Worm (Caenorhabditis elegans): Measurements from ENCODE around the gene C55C3.7.

The C55C3.7 gene

DNA sequence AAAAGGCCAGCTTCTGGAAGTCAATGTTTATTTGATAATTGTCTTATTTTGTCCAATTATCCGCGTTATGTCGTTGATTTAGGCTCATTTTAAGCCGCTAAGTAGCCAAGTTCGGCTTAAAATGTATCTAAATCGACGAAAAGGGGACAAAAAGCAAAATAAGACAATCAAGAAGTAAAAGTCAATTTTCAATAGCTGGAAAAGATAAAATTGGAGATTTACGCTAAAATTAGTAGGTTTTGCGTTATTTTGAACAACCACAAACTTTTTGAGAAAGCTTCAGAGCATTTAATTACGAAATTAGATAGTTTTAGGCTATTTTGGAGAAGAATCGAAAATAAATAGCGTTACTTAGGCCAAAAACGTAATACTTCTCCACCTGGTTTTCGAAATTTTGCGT is 19.6 kb downstream of the C55C3.7 start:
- TF ChIP-seq fkh-10 (GFP tag; optimal IDR thresholded peaks at IDR 0.05) (no peak), ceh-9 (tag; optimal IDR thresholded peaks at IDR 0.05) (no peak), zip-5 (tag; optimal IDR thresholded peaks at IDR 0.05) (no peak), K02D7.2 (tag; optimal IDR thresholded peaks at IDR 0.05) (no peak), ceh-6 (GFP tag; optimal IDR thresholded peaks at IDR 0.05) (no peak), pros-1 (tag; optimal IDR thresholded peaks at IDR 0.05) (no peak), unc-3 (GFP tag; conservative IDR thresholded peaks at IDR 0.05) (no peak), unc-3 (tag; optimal IDR thresholded peaks at IDR 0.05) (no peak), ceh-30 (tag; optimal IDR thresholded peaks at IDR 0.05) (no peak), eyg-1 (tag; optimal IDR thresholded peaks at IDR 0.05) (no peak), mec-3 (tag; optimal IDR thresholded peaks at IDR 0.05; ENCODE audit: borderline replicate concordance) (no peak), fax-1 (tag; optimal IDR thresholded peaks at IDR 0.05) (no peak), ceh-34 (tag; optimal IDR thresholded peaks at IDR 0.05) (no peak), unc-86 (tag; optimal IDR thresholded peaks at IDR 0.05) (no peak), ceh-18 (tag; optimal IDR thresholded peaks at IDR 0.05) (no peak), hlh-15 (tag; optimal IDR thresholded peaks at IDR 0.05) (no peak), fkh-6 (tag; optimal IDR thresholded peaks at IDR 0.05) (no peak), tbx-2 (tag; optimal IDR thresholded peaks at IDR 0.05) (no peak), hlh-13 (GFP tag; optimal IDR thresholded peaks at IDR 0.05) (no peak)

DNA sequence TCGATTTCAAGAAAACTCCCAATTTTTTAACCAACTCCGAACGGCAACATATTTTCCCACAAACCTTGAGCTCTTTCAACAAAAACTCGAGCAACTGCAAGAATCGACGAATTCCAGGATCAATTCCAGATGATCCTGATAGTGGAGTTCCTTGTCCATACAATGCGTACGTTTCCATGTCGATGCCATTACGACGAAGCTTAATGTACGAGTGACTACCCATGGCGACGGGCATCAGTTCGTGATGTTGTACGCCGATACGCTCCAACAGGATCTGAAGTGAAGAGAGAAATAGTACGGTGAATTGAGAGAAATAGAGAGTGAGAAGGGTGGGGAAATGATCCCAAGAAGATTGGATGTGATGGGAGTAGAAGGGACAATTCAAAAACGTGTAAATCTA is 20.4 kb downstream of the C55C3.7 start:
- no peak for TF ChIP-seq ceh-45 (GFP tag; IDR thresholded peaks at IDR 0.05)

DNA sequence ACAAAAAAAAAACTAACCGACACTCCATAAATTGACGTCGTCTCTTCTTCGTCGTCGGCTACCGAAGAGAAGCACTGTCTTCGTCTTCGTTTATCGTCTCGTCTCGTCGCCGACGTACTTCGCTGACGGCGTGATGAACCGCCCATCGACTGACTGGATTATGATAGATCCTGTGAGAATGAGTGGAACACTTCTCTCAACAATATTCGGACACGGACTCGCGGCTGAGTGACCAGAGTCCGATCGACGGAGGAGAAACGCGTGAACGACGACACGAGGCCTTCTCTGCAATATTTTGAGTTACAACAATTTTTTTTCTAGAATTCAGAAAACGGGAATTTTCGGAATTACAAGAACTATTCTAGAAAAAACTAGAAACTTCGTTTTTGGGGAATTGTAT is 22.2 kb downstream of the C55C3.7 start, which contains the start of gene skn-1:
skn-1 (minus strand) TSS at position 146 of the 400 bp plus-strand sequence.
- no peak for TF ChIP-seq fkh-6 (tag; optimal IDR thresholded peaks at IDR 0.05)
- no peak for TF ChIP-seq unc-86 (tag; optimal IDR thresholded peaks at IDR 0.05)
- no peak for TF ChIP-seq unc-3 (GFP tag; conservative IDR thresholded peaks at IDR 0.05)
- no peak for TF ChIP-seq unc-3 (tag; optimal IDR thresholded peaks at IDR 0.05)
- no peak for TF ChIP-seq pros-1 (tag; optimal IDR thresholded peaks at IDR 0.05)
- TF ChIP-seq fax-1 (tag; optimal IDR thresholded peaks at IDR 0.05): no peak
- TF ChIP-seq gmeb-2 (tag; optimal IDR thresholded peaks at IDR 0.05): no peak
- TF ChIP-seq nhr-11 (tag; optimal IDR thresholded peaks at IDR 0.05): no peak
- TF ChIP-seq ahr-1 (tag; optimal IDR thresholded peaks at IDR 0.05): no peak
- TF ChIP-seq madf-2 (tag; optimal IDR thresholded peaks at IDR 0.05): no peak
- no peak for TF ChIP-seq ceh-2 (tag; optimal IDR thresholded peaks at IDR 0.05)
- no peak for TF ChIP-seq ceh-30 (tag; optimal IDR thresholded peaks at IDR 0.05)
- TF ChIP-seq hlh-13 (GFP tag; optimal IDR thresholded peaks at IDR 0.05): no peak
- no peak for TF ChIP-seq T23F11.4 (GFP tag; optimal IDR thresholded peaks at IDR 0.05)

DNA sequence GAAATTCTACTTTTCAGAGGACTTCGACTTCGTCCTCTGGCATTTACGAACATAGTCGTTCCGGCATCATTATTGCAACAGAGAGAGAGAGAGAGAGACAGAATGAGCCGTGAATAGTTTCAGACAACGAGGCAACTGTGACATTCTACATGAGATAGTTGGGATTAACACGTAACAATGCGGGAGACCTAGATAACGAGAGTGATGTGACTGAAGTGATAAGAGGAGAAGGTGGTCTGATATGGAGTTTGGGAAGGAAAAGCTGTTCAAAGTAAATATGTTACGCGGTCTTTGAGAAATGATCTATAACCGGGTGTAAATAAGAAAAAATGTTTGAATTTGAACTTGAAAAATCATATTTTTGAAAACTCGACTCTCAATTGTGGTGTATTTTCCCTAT is 23.0 kb downstream of the C55C3.7 start:
- TF ChIP-seq ceh-9 (tag; optimal IDR thresholded peaks at IDR 0.05) (no peak), elt-2 (tag; optimal IDR thresholded peaks at IDR 0.05) (peak; percentile 75)

DNA sequence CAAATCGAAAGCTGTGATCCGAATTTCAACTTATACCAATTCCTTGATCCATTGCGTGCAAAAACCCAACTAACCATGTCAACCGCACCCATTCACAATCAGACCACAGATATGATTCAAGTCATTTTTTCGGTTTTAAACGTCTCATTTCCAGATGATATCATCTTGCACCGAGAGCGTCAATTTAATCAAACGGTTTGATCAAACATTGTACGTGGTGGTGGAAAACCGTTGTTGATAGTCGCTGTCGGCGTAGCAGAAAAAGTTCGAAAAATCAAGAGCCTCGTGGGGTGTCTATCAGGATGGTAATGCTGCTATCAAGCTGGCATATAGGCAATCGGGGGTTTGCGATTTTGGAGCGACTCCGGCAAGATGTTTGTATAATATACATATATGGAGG is 23.6 kb downstream of the C55C3.7 start:
- TF ChIP-seq elt-2 (tag; optimal IDR thresholded peaks at IDR 0.05): no peak
- TF ChIP-seq che-1 (tag; optimal IDR thresholded peaks at IDR 0.05): no peak
- TF ChIP-seq pqm-1 (tag; optimal IDR thresholded peaks at IDR 0.05): no peak
- TF ChIP-seq hlh-30 (tag; optimal IDR thresholded peaks at IDR 0.05; ENCODE audit: insufficient read depth): no peak
- no peak for TF ChIP-seq odd-2 (tag; optimal IDR thresholded peaks at IDR 0.05)
- no peak for TF ChIP-seq zip-5 (tag; optimal IDR thresholded peaks at IDR 0.05)
- TF ChIP-seq hlh-15 (tag; optimal IDR thresholded peaks at IDR 0.05): no peak
- no peak for TF ChIP-seq unc-3 (GFP tag; conservative IDR thresholded peaks at IDR 0.05)
- no peak for TF ChIP-seq unc-3 (tag; optimal IDR thresholded peaks at IDR 0.05)
- no peak for TF ChIP-seq ceh-34 (tag; optimal IDR thresholded peaks at IDR 0.05)

DNA sequence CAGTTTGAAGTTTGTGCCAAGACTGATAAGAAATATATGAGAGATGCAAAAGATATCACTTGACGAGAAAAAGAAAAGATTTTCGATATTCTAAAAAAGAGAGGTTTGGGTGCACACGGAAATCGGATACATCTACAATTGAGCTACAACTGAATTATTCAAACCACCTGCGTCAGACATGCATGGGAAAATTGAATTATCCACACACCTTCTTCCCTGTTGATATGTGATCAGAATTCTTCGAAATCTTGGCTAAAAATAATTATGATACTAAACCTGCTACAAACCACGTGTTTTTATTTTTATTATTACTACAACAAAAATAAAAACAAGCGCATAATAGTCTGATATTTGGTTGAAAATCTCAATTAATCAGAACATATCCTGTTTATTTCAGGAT is 24.2 kb downstream of the C55C3.7 start:
- TF ChIP-seq hlh-13 (GFP tag; optimal IDR thresholded peaks at IDR 0.05) (no peak), pros-1 (tag; optimal IDR thresholded peaks at IDR 0.05) (no peak), hlh-30 (tag; optimal IDR thresholded peaks at IDR 0.05; ENCODE audit: insufficient read depth) (no peak), fkh-10 (GFP tag; optimal IDR thresholded peaks at IDR 0.05) (no peak), C38D4.7 (GFP tag; optimal IDR thresholded peaks at IDR 0.05) (no peak), ceh-22 (tag; optimal IDR thresholded peaks at IDR 0.05) (no peak), mec-3 (tag; optimal IDR thresholded peaks at IDR 0.05; ENCODE audit: borderline replicate concordance) (no peak), ceh-24 (tag; optimal IDR thresholded peaks at IDR 0.05) (no peak), ref-2 (tag; optimal IDR thresholded peaks at IDR 0.05) (no peak), tbx-7 (tag; optimal IDR thresholded peaks at IDR 0.05) (no peak), rnt-1 (tag; optimal IDR thresholded peaks at IDR 0.05) (no peak), ztf-16 (tag; optimal IDR thresholded peaks at IDR 0.05) (no peak)
